Worm (Caenorhabditis elegans): ENCODE data around the gene Y41G9A.10.

Y41G9A.10 gene

ce11 chrX:2920456-2920855 is 25.9 kb downstream of the Y41G9A.10 start:
- TF ChIP-seq snpc-1.2 (GFP tag; IDR thresholded peaks at IDR 0.05): no peak
- TF ChIP-seq zag-1 (tag; optimal IDR thresholded peaks at IDR 0.05): no peak
- no peak for TF ChIP-seq dpl-1 (GFP tag; optimal IDR thresholded peaks at IDR 0.05)
- no peak for TF ChIP-seq F49E8.2 (tag; optimal IDR thresholded peaks at IDR 0.05; ENCODE audit: borderline replicate concordance)
- peak in 1 of 2 experiments; percentile 33 for TF ChIP-seq unc-62 (GFP tag; optimal IDR thresholded peaks at IDR 0.05 in 1 of 2)
- no peak for TF ChIP-seq unc-62 (tag; optimal IDR thresholded peaks at IDR 0.05)
- TF ChIP-seq lin-29 (GFP tag; IDR thresholded peaks at IDR 0.05): no peak

- no peak for TF ChIP-seq ceh-44 (GFP tag; IDR thresholded peaks at IDR 0.05)
- no peak for TF ChIP-seq ces-1 (GFP tag; optimal IDR thresholded peaks at IDR 0.05)
- no peak for TF ChIP-seq skn-1 (tag; optimal IDR thresholded peaks at IDR 0.05)
Observed at ce11 chrX:2919488-2919887, 26.9 kb downstream of the Y41G9A.10 start.

- TF ChIP-seq dmd-8 (GFP tag; IDR thresholded peaks at IDR 0.05) (no peak), lin-13 (GFP tag; optimal IDR thresholded peaks at IDR 0.05) (no peak), mxl-2 (GFP tag; conservative IDR thresholded peaks at IDR 0.05) (no peak), unc-62 (GFP tag; optimal IDR thresholded peaks at IDR 0.05 in 1 of 2) (peak in 1 of 2 experiments; percentile 91), unc-62 (tag; optimal IDR thresholded peaks at IDR 0.05) (no peak), lin-15B (tag; optimal IDR thresholded peaks at IDR 0.05) (no peak), F44E2.7 (GFP tag; IDR thresholded peaks at IDR 0.05) (no peak)
Observed at ce11 chrX:2912689-2913088, 33.7 kb downstream of the Y41G9A.10 start.

- TF ChIP-seq aha-1 (tag) (no peak), hlh-30 (tag; optimal IDR thresholded peaks at IDR 0.05; ENCODE audit: insufficient read depth) (no peak), mep-1 (tag; optimal IDR thresholded peaks at IDR 0.05) (no peak), hlh-11 (tag; optimal IDR thresholded peaks at IDR 0.05) (no peak), egl-43 (GFP tag; IDR thresholded peaks at IDR 0.05) (0 out of 2 replicates have a peak, but pooled peaks have one; percentile 9), zfp-2 (tag; optimal IDR thresholded peaks at IDR 0.05) (no peak), daf-12 (tag; optimal IDR thresholded peaks at IDR 0.05) (no peak)
Observed at ce11 chrX:2909227-2909626, 37.1 kb downstream of the Y41G9A.10 start, which contains the start of gene nmy-1. Gene nmy-1 (plus strand): TSS chrX:2909527.

- TF ChIP-seq mep-1 (tag; optimal IDR thresholded peaks at IDR 0.05) (peak; percentile 3), vab-7 (GFP tag; IDR thresholded peaks at IDR 0.05) (no peak), hmg-1.1 (GFP tag; IDR thresholded peaks at IDR 0.05) (no peak), mxl-3 (GFP tag; optimal IDR thresholded peaks at IDR 0.05) (peak; percentile 5), F37D6.2 (tag; optimal IDR thresholded peaks at IDR 0.05) (no peak), aha-1 (tag) (no peak), nhr-28 (tag; optimal IDR thresholded peaks at IDR 0.05) (peak; percentile 69), dve-1 (tag; optimal IDR thresholded peaks at IDR 0.05; ENCODE audit: insufficient read depth) (no peak), F26F4.8 (GFP tag; conservative IDR thresholded peaks at IDR 0.05) (no peak), lsy-2 (tag; optimal IDR thresholded peaks at IDR 0.05) (no peak), hlh-11 (tag; optimal IDR thresholded peaks at IDR 0.05) (peak; percentile 21), zfp-3 (GFP tag; conservative IDR thresholded peaks at IDR 0.05) (no peak), Y48G9A.11 (GFP tag; IDR thresholded peaks at IDR 0.05) (0 out of 2 replicates have a peak, but pooled peaks have one; percentile 9), ZK337.2 (GFP tag; IDR thresholded peaks at IDR 0.05) (0 out of 2 replicates have a peak, but pooled peaks have one; percentile 19), unc-62 (GFP tag; optimal IDR thresholded peaks at IDR 0.05 in 1 of 2) (peak in 1 of 2 experiments; percentile 54), unc-62 (tag; optimal IDR thresholded peaks at IDR 0.05) (no peak), F10B5.3 (tag; optimal IDR thresholded peaks at IDR 0.05) (no peak), mdl-1 (tag; optimal IDR thresholded peaks at IDR 0.05) (peak in 1 of 2 experiments; percentile 10), set-16 (GFP tag; IDR thresholded peaks at IDR 0.05) (peak; percentile 89), attf-4 (tag; optimal IDR thresholded peaks at IDR 0.05) (no peak), rbr-2 (tag; optimal IDR thresholded peaks at IDR 0.05) (no peak)
Observed at ce11 chrX:2907296-2907873, 39.0 kb downstream of the Y41G9A.10 start.

Measured in whole organism, L4 larva.